Worm (Caenorhabditis elegans) whole organism, L2 larva: ENCODE data around the gene str-229.

Source experiments
- crh-2 ChIP-seq: sonication (generic microtip); optimal IDR thresholded peaks from 2 replicates; lab custom pipeline; 2017; ENCODE audit warnings: missing biosample characterization, missing genetic modification characterization
- fos-1 ChIP-seq: fragments of 150-350 bp; optimal IDR thresholded peaks from 2 replicates; lab custom pipeline; 2014; ENCODE audit warnings: missing biosample characterization, missing genetic modification characterization
- nhr-129 ChIP-seq: fragments of 150-350 bp; optimal IDR thresholded peaks from 2 replicates; lab custom pipeline; 2014; ENCODE audit warnings: missing biosample characterization, missing genetic modification characterization
- nhr-6 ChIP-seq: fragments of 150-350 bp; optimal IDR thresholded peaks from 2 replicates; lab custom pipeline; 2014; ENCODE audit warnings: missing biosample characterization, missing genetic modification characterization
- zag-1 ChIP-seq: fragments of 150-350 bp; optimal IDR thresholded peaks from 2 replicates; lab custom pipeline; 2014; ENCODE audit warnings: missing biosample characterization, missing genetic modification characterization

Gene str-229

DNA sequence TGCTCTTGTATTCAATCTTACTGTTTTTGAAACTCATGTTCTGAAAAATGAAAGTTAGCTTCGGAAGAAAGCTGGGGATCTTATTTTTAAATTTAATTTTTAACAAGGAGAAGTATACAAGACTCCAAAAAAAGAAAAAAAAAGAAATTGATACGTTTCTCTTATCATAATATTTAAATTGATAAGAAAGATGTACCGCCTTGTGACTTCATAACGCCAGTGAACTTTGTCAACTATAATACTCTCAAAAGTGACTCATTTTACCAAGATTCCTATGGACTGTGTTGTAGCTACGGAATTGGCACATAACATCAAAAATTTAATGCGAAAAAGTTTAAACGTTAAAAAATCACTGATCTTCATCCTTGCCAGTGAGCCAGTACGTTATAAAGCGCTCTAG, 50.6 kb downstream of the str-229 start:
- TF ChIP-seq nhr-6 (no peak), nhr-129 (tag; lab: Kevin White, UChicago) (no peak), zag-1 (no peak), fos-1 (tag; lab: Kevin White, UChicago) (peak; percentile 86), crh-2 (tag; lab: Kevin White, UChicago) (no peak)
- TF ChIP-seq, all 48 proteins: peak for 1
